Fruit fly (Drosophila melanogaster) whole organism: ENCODE results near the gene retinin.

Experiments used
- CG8478 ChIP-seq: fragments of >200 bp; optimal IDR thresholded peaks from 2 replicates; lab custom pipeline; 2018; ENCODE audit warnings: inconsistent platforms
- Dll ChIP-seq: fragments of >200 bp; optimal IDR thresholded peaks from 2 replicates; lab custom pipeline; 2017
- EcR ChIP-seq, 2 experiments: fragments of >200 bp; optimal IDR thresholded peaks; 2 replicates each; lab custom pipeline; 2017; ENCODE audit warnings: missing biosample characterization in 2 of 2, missing genetic modification characterization in 2 of 2, missing genetic modification reagents in 2 of 2
- pan ChIP-seq: fragments of >200 bp; optimal IDR thresholded peaks from 2 replicates; lab custom pipeline; 2017
- psq ChIP-seq: fragments of >200 bp; optimal IDR thresholded peaks from 2 replicates; lab custom pipeline; 2017
- usp ChIP-seq: fragments of >200 bp; optimal IDR thresholded peaks from 2 replicates; lab custom pipeline; 2017; ENCODE audit warnings: missing biosample characterization, missing genetic modification characterization, mixed read lengths

DNA sequence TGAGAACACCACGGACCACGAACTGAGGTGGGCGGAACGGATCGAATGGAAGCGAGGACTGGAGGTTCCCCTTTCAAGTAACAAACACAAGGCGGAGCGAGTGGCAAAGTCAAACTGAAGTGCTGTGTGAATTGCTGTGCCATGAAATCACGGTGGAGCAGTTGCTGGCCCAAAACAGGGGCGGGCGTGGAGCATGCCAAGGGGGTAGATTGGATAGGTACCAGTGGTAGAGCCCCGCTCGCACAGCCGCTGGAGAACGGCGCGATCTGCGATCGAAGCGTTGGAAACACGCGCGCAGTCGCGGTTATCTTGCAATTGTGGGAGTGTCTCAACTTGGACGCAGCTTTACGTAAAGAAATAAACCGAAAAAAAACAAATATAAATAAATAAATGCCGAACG, 4.0 kb upstream of the retinin start, which contains the start of gene CG13038:
- no peak for TF ChIP-seq psq (lab: Kevin White, UChicago)
- no peak for TF ChIP-seq Dll (lab: Kevin White, UChicago)
- TF ChIP-seq usp: no peak
- no peak for TF ChIP-seq CG8478 (lab: Kevin White, UChicago)
- no peak for TF ChIP-seq pan (lab: Kevin White, UChicago)
- TF ChIP-seq EcR (GFP tag; optimal IDR thresholded peaks at IDR 0.05; lab: Kevin White, UChicago): no peak
